Fruit fly (Drosophila melanogaster) whole organism, embryonic: Measurements from ENCODE around the gene CG31638.

Experiments used
- C15 ChIP-seq: fragments of 200-800 bp; sonication (Bioruptor generic); IDR thresholded peaks from 3 replicates; pipeline ENCODE4 v1.3.6; 2022; ENCODE audit warnings: missing biosample characterization, missing genetic modification characterization
- CG1024 ChIP-seq: fragments of 200-800 bp; sonication (Bioruptor generic); IDR thresholded peaks from 2 replicates; pipeline ENCODE4 v1.3.6; 2022; ENCODE audit warnings: missing biosample characterization, missing genetic modification characterization
- CG10565 ChIP-seq: fragments of 200-800 bp; sonication (Bioruptor generic); optimal IDR thresholded peaks from 3 replicates; lab custom pipeline; 2016; ENCODE audit warnings: missing biosample characterization, mild to moderate bottlenecking, missing genetic modification characterization
- CG10959 ChIP-seq: fragments of 200-800 bp; sonication (Bioruptor generic); IDR thresholded peaks from 2 replicates; pipeline ENCODE4 v1.3.6; 2022; ENCODE audit warnings: missing biosample characterization, missing genetic modification characterization
- CG12391 ChIP-seq: fragments of 200-800 bp; sonication (Bioruptor generic); optimal IDR thresholded peaks from 3 replicates; lab custom pipeline; 2018; ENCODE audit warnings: missing biosample characterization, mild to moderate bottlenecking, missing genetic modification characterization, moderate library complexity
- CG13287 ChIP-seq: fragments of 200-800 bp; sonication (Bioruptor generic); IDR thresholded peaks from 2 replicates; pipeline ENCODE4 v1.3.6; 2022; ENCODE audit warnings: missing biosample characterization, missing genetic modification characterization; ENCODE audit not compliant: partially characterized antibody
- CG13624 ChIP-seq: fragments of 200-800 bp; sonication (Bioruptor generic); optimal IDR thresholded peaks from 2 replicates; lab custom pipeline; 2016; ENCODE audit warnings: missing biosample characterization, missing genetic modification characterization
- CG1529 ChIP-seq: fragments of 200-800 bp; sonication (Bioruptor generic); optimal IDR thresholded peaks from 3 replicates; lab custom pipeline; 2018; ENCODE audit warnings: missing biosample characterization, missing genetic modification characterization
- CG15514 ChIP-seq: fragments of 200-800 bp; sonication (Bioruptor generic); optimal IDR thresholded peaks from 3 replicates; lab custom pipeline; 2017; ENCODE audit warnings: missing biosample characterization, missing genetic modification characterization, mild to moderate bottlenecking, moderate library complexity, missing genetic modification reagents
- CG1602 ChIP-seq: fragments of 200-800 bp; sonication (Bioruptor generic); optimal IDR thresholded peaks from 3 replicates; lab custom pipeline; 2016; ENCODE audit warnings: missing biosample characterization, missing genetic modification characterization
- CG17359 ChIP-seq: fragments of 200-800 bp; sonication (Bioruptor generic); optimal IDR thresholded peaks from 3 replicates; lab custom pipeline; 2018; ENCODE audit warnings: missing biosample characterization, mild to moderate bottlenecking, missing genetic modification characterization, moderate library complexity
- CG1832 ChIP-seq: fragments of 200-800 bp; sonication (Bioruptor generic); optimal IDR thresholded peaks from 2 replicates; lab custom pipeline; 2017; ENCODE audit warnings: missing biosample characterization, mild to moderate bottlenecking, missing genetic modification characterization, inconsistent platforms
- CG30403 ChIP-seq: fragments of 200-800 bp; sonication (Bioruptor generic); optimal IDR thresholded peaks from 3 replicates; lab custom pipeline; 2016; ENCODE audit warnings: missing biosample characterization, missing genetic modification characterization
- CG34422 ChIP-seq: fragments of 200-800 bp; sonication (Bioruptor generic); IDR thresholded peaks from 3 replicates; pipeline ENCODE4 v1.3.6; 2022; ENCODE audit warnings: missing biosample characterization, missing genetic modification characterization
- CG4617 ChIP-seq: fragments of 200-800 bp; sonication (Bioruptor generic); optimal IDR thresholded peaks from 3 replicates; lab custom pipeline; 2016; ENCODE audit warnings: missing biosample characterization, missing genetic modification characterization, borderline replicate concordance
- CG5245 ChIP-seq: fragments of 200-800 bp; sonication (Bioruptor generic); optimal IDR thresholded peaks from 3 replicates; lab custom pipeline; 2016; ENCODE audit warnings: missing biosample characterization, missing genetic modification characterization
- CG7963 ChIP-seq: fragments of 200-800 bp; sonication (Bioruptor generic); IDR thresholded peaks from 3 replicates; pipeline ENCODE4 v1.3.6; 2022; ENCODE audit warnings: missing biosample characterization, missing genetic modification characterization; ENCODE audit not compliant: partially characterized antibody
- CG8290 ChIP-seq, 3 experiments: fragments of 200-800 bp; sonication (Bioruptor generic); optimal IDR thresholded peaks; 2 replicates each; lab custom pipeline; 2016 to 2019; ENCODE audit warnings: missing biosample characterization in 3 of 3, missing genetic modification characterization in 3 of 3, mild to moderate bottlenecking in 2 of 3, moderate library complexity in 1 of 3
- CG8765 ChIP-seq: fragments of 200-800 bp; sonication (Bioruptor generic); IDR thresholded peaks from 2 replicates; pipeline ENCODE4 v1.3.6; 2022; ENCODE audit warnings: missing biosample characterization, missing genetic modification characterization
- CG8944 ChIP-seq: fragments of 200-800 bp; sonication (Bioruptor generic); optimal IDR thresholded peaks from 3 replicates; lab custom pipeline; 2016; ENCODE audit warnings: missing biosample characterization, missing genetic modification characterization
- Chrac-16 ChIP-seq: fragments of 200-800 bp; sonication (Bioruptor generic); optimal IDR thresholded peaks from 3 replicates; lab custom pipeline; 2016; ENCODE audit warnings: missing biosample characterization, missing genetic modification characterization
- Dad ChIP-seq: fragments of 200-800 bp; sonication (Bioruptor generic); optimal IDR thresholded peaks from 3 replicates; lab custom pipeline; 2016; ENCODE audit warnings: missing biosample characterization, missing genetic modification characterization
- Dfd ChIP-seq, 2 experiments: fragments of >200 bp; optimal IDR thresholded peaks; 2 replicates each; lab custom pipeline; 2017; ENCODE audit warnings: missing biosample characterization in 2 of 2, missing genetic modification characterization in 2 of 2
- Dp ChIP-seq: fragments of 200-800 bp; sonication (Bioruptor generic); optimal IDR thresholded peaks from 2 replicates; lab custom pipeline; 2018; ENCODE audit warnings: missing biosample characterization, mild to moderate bottlenecking, missing genetic modification characterization, moderate library complexity
- Elba2 ChIP-seq: fragments of 200-800 bp; sonication (Bioruptor generic); optimal IDR thresholded peaks from 3 replicates; lab custom pipeline; 2016; ENCODE audit warnings: missing biosample characterization, missing genetic modification characterization
- HHEX ChIP-seq: fragments of 200-800 bp; sonication (Bioruptor generic); optimal IDR thresholded peaks from 3 replicates; lab custom pipeline; 2017; ENCODE audit warnings: missing biosample characterization, mild to moderate bottlenecking, missing genetic modification characterization, missing genetic modification reagents
- HLH4C ChIP-seq: fragments of 200-800 bp; sonication (Bioruptor generic); IDR thresholded peaks from 3 replicates; pipeline ENCODE4 v1.3.6; 2022; ENCODE audit warnings: missing biosample characterization, missing genetic modification characterization; ENCODE audit not compliant: partially characterized antibody
- MBD-R2 ChIP-seq: fragments of 200-800 bp; sonication (Bioruptor generic); IDR thresholded peaks from 2 replicates; pipeline ENCODE4 v1.3.6; 2022; ENCODE audit warnings: missing biosample characterization, missing genetic modification characterization
- Oli ChIP-seq: fragments of 200-800 bp; sonication (Bioruptor generic); optimal IDR thresholded peaks from 2 replicates; lab custom pipeline; 2018; ENCODE audit warnings: missing biosample characterization, mild to moderate bottlenecking, missing genetic modification characterization, moderate library complexity
- Ptx1 ChIP-seq: fragments of 200-800 bp; sonication (Bioruptor generic); IDR thresholded peaks from 2 replicates; pipeline ENCODE4 v1.3.6; 2022; ENCODE audit warnings: missing biosample characterization, missing genetic modification characterization
- Rx ChIP-seq: fragments of 200-800 bp; sonication (Bioruptor generic); IDR thresholded peaks from 2 replicates; pipeline ENCODE4 v1.3.6; 2022; ENCODE audit warnings: missing biosample characterization, missing genetic modification characterization
- Stat92E ChIP-seq, 3 experiments: fragments of >200 bp in 2 of 3; fragments of 200-800 bp in 1 of 3; sonication (Bioruptor generic) in 1 of 3; optimal IDR thresholded peaks; 2 replicates each; lab custom pipeline; 2017 to 2019; ENCODE audit warnings: missing biosample characterization in 3 of 3, missing genetic modification characterization in 3 of 3, mild to moderate bottlenecking in 1 of 3, moderate library complexity in 1 of 3
- Xbp1 ChIP-seq: fragments of 200-800 bp; sonication (Bioruptor generic); optimal IDR thresholded peaks from 3 replicates; lab custom pipeline; 2016; ENCODE audit warnings: missing biosample characterization, mild to moderate bottlenecking, missing genetic modification characterization
- bbx ChIP-seq: fragments of 200-800 bp; sonication (Bioruptor generic); IDR thresholded peaks from 2 replicates; pipeline ENCODE4 v1.3.6; 2022; ENCODE audit warnings: missing biosample characterization, missing genetic modification characterization; ENCODE audit not compliant: partially characterized antibody
- bowl ChIP-seq: fragments of 200-800 bp; sonication (Bioruptor generic); IDR thresholded peaks from 2 replicates; pipeline ENCODE4 v1.3.6; 2022; ENCODE audit warnings: missing biosample characterization, missing genetic modification characterization
- corto ChIP-seq: fragments of 200-800 bp; sonication (Bioruptor generic); optimal IDR thresholded peaks from 2 replicates; lab custom pipeline; 2016; ENCODE audit warnings: missing biosample characterization, mild to moderate bottlenecking, missing genetic modification characterization, moderate library complexity
- dm ChIP-seq: fragments of 200-800 bp; sonication (Bioruptor generic); optimal IDR thresholded peaks from 3 replicates; lab custom pipeline; 2016; ENCODE audit warnings: missing biosample characterization, missing genetic modification characterization
- gcm2 ChIP-seq: fragments of 200-800 bp; sonication (Bioruptor generic); optimal IDR thresholded peaks from 2 replicates; lab custom pipeline; 2016; ENCODE audit warnings: missing biosample characterization, missing genetic modification characterization
- gem ChIP-seq: fragments of 200-800 bp; sonication (Bioruptor generic); optimal IDR thresholded peaks from 2 replicates; lab custom pipeline; 2019; ENCODE audit warnings: missing biosample characterization, mild to moderate bottlenecking, missing genetic modification characterization, moderate library complexity
- hb ChIP-seq: fragments of 200-800 bp; sonication (Bioruptor generic); IDR thresholded peaks from 3 replicates; pipeline ENCODE4 v1.3.6; 2022; ENCODE audit warnings: missing biosample characterization, missing genetic modification characterization; ENCODE audit not compliant: partially characterized antibody
- hbn ChIP-seq: fragments of 200-800 bp; sonication (Bioruptor generic); IDR thresholded peaks from 2 replicates; pipeline ENCODE4 v1.3.6; 2022; ENCODE audit warnings: missing biosample characterization, missing genetic modification characterization; ENCODE audit not compliant: partially characterized antibody
- insv ChIP-seq, 2 experiments: fragments of 200-800 bp; sonication (Bioruptor generic); optimal IDR thresholded peaks; 3 replicates each; lab custom pipeline; 2016 to 2018; ENCODE audit warnings: missing biosample characterization in 2 of 2, missing genetic modification characterization in 2 of 2
- row ChIP-seq: fragments of 200-800 bp; sonication (Bioruptor generic); IDR thresholded peaks from 3 replicates; pipeline ENCODE4 v1.3.6; 2022; ENCODE audit warnings: missing biosample characterization, missing genetic modification characterization
- stwl ChIP-seq: fragments of 200-800 bp; sonication (Bioruptor generic); optimal IDR thresholded peaks from 3 replicates; lab custom pipeline; 2018; ENCODE audit warnings: missing biosample characterization, mild to moderate bottlenecking, missing genetic modification characterization, moderate library complexity
- sug ChIP-seq: fragments of 200-800 bp; optimal IDR thresholded peaks from 2 replicates; lab custom pipeline; 2019; ENCODE audit warnings: missing biosample characterization, mild to moderate bottlenecking, missing genetic modification characterization, moderate library complexity
- trem ChIP-seq: fragments of 200-800 bp; optimal IDR thresholded peaks from 3 replicates; lab custom pipeline; 2019; ENCODE audit warnings: missing biosample characterization, mild to moderate bottlenecking, missing genetic modification characterization, moderate library complexity
- unc-4 ChIP-seq: fragments of 200-800 bp; sonication (Bioruptor generic); IDR thresholded peaks from 2 replicates; pipeline ENCODE4 v1.3.6; 2022; ENCODE audit warnings: missing biosample characterization, missing genetic modification characterization; ENCODE audit not compliant: partially characterized antibody
- vvl ChIP-seq: fragments of 200-800 bp; sonication (Bioruptor generic); IDR thresholded peaks from 2 replicates; pipeline ENCODE4 v1.3.6; 2022; ENCODE audit warnings: missing biosample characterization, missing genetic modification characterization
- z ChIP-seq: fragments of 200-800 bp; sonication (Bioruptor generic); IDR thresholded peaks from 3 replicates; pipeline ENCODE4 v1.3.6; 2022; ENCODE audit warnings: missing biosample characterization, missing genetic modification characterization

Gene CG31638

DNA sequence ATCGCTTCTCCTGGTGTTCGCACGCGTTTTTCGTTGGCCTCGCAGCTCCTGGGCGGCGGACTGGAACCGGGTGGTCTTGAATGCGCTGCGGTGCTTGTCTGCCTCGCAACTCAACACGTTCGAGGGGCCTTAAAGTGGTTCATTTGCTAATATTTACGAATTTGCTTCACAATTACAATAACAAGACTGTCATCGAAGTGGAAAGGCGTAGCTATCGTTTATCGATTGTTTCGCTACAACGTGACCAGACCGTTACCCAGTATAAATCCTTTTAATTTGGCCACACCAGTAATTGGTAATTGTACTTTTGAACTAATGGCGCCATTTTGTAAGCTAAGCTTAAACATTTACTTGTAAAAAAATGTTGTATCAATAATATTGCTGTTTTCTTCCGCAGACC, 14.1 kb upstream of the CG31638 start, which contains the start of gene CG9536 (continued):
- peak; percentile 89 for TF ChIP-seq Dp (GFP tag; lab: Kevin White, UChicago)
- TF ChIP-seq Rx (GFP tag; lab: Robert Waterston, UW) = no peak
- TF ChIP-seq CG34422 = peak; percentile 19; the same call in 1 of the 3 replicates
- TF ChIP-seq CG4617 (GFP tag; lab: Kevin White, UChicago) = peak; percentile 40
- TF ChIP-seq vvl = 0 out of 2 replicates have a peak, but pooled peaks have one; percentile 25
- TF ChIP-seq Chrac-16 = no peak
- TF ChIP-seq HLH4C (GFP tag; lab: Robert Waterston, UW) = peak; percentile 66; the same call in 2 of the 3 replicates
- no peak for TF ChIP-seq CG1602 (GFP tag; lab: Kevin White, UChicago)
- no peak for TF ChIP-seq CG13624 (GFP tag; lab: Kevin White, UChicago)
- TF ChIP-seq CG1832 (GFP tag; lab: Kevin White, UChicago) = no peak
- peak; percentile 47 for TF ChIP-seq trem (tag; lab: Kevin White, UChicago)
- peak; percentile 58; the same call in 1 of the 3 replicates for TF ChIP-seq hb (GFP tag; lab: Robert Waterston, UW)
- no peak for TF ChIP-seq Dfd (GFP tag; optimal IDR thresholded peaks at IDR 0.05; lab: Kevin White, UChicago)
- 0 out of 2 replicates have a peak, but pooled peaks have one; percentile 16 for TF ChIP-seq hbn (GFP tag; lab: Robert Waterston, UW)
- TF ChIP-seq HHEX (GFP tag; lab: Kevin White, UChicago) = no peak
- no peak for TF ChIP-seq corto (GFP tag; lab: Kevin White, UChicago)
- TF ChIP-seq Dad (GFP tag; lab: Kevin White, UChicago) = no peak
- no peak for TF ChIP-seq Xbp1
- TF ChIP-seq CG8290 (GFP tag; optimal IDR thresholded peaks at IDR 0.05; lab: Kevin White, UChicago) = no peak
- TF ChIP-seq CG8290 (tag; optimal IDR thresholded peaks at IDR 0.05; lab: Kevin White, UChicago) = peak in 1 of 2 experiments; percentile 13
- TF ChIP-seq z = no peak
- no peak for TF ChIP-seq C15 (GFP tag; lab: Robert Waterston, UW)
- TF ChIP-seq bbx (GFP tag; lab: Robert Waterston, UW) = peak; percentile 57; the same call in 1 of the 2 replicates
- TF ChIP-seq gcm2 = no peak
- 0 out of 3 replicates have a peak, but pooled peaks have one; percentile 20 for TF ChIP-seq CG7963
- no peak for TF ChIP-seq insv (GFP tag; optimal IDR thresholded peaks at IDR 0.05; lab: Kevin White, UChicago)
- no peak for TF ChIP-seq Oli (tag; lab: Kevin White, UChicago)
- TF ChIP-seq CG1529 (GFP tag; lab: Kevin White, UChicago) = no peak
- no peak for TF ChIP-seq CG8765
- peak in 1 of 3 experiments; percentile 36 for TF ChIP-seq Stat92E (GFP tag; optimal IDR thresholded peaks at IDR 0.05; lab: Kevin White, UChicago)
- no peak for TF ChIP-seq Ptx1
- TF ChIP-seq unc-4 (GFP tag; lab: Robert Waterston, UW) = peak; percentile 52; the same call in 1 of the 2 replicates
- no peak for TF ChIP-seq CG8944 (GFP tag; lab: Kevin White, UChicago)
- peak; percentile 11 for TF ChIP-seq Elba2 (GFP tag; lab: Kevin White, UChicago)
- TF ChIP-seq CG15514 = peak; percentile 28
- no peak for TF ChIP-seq CG17359 (tag; lab: Kevin White, UChicago)
- TF ChIP-seq CG10959 (GFP tag; lab: Robert Waterston, UW) = no peak
- TF ChIP-seq CG13287 = peak; percentile 66
- no peak for TF ChIP-seq CG12391 (tag; lab: Kevin White, UChicago)
- TF ChIP-seq dm (GFP tag; lab: Kevin White, UChicago) = no peak
- no peak for TF ChIP-seq CG5245 (GFP tag; lab: Kevin White, UChicago)
- TF ChIP-seq CG10565 = no peak
- TF ChIP-seq stwl (tag; lab: Kevin White, UChicago) = peak; percentile 73
- no peak for TF ChIP-seq bowl (GFP tag; lab: Robert Waterston, UW)
- peak; percentile 15 for TF ChIP-seq sug (tag; lab: Kevin White, UChicago)
- TF ChIP-seq CG30403 (GFP tag; lab: Kevin White, UChicago) = no peak
- no peak for TF ChIP-seq CG1024 (GFP tag; lab: Robert Waterston, UW)
- peak; percentile 5; the same call in 1 of the 3 replicates for TF ChIP-seq row (GFP tag; lab: Robert Waterston, UW)
- TF ChIP-seq gem = no peak
- TF ChIP-seq MBD-R2 = peak; percentile 69
